Fruit fly (Drosophila melanogaster): ENCODE measurements around the gene Exd2.

Exd2 gene

dm6 chr3R:11435537-11436234, at the start of gene Exd2, which contains the start of gene CG5281:
Exd2 (minus strand) TSS chr3R:11435703.
CG5281 (plus strand) TSS chr3R:11435850.
- TF ChIP-seq toe (GFP tag; optimal IDR thresholded peaks at IDR 0.05) (no peak), pad (GFP tag; optimal IDR thresholded peaks at IDR 0.05) (no peak), cic (GFP tag; optimal IDR thresholded peaks at IDR 0.05) (no peak), CG7045 (GFP tag; optimal IDR thresholded peaks at IDR 0.05) (no peak), CG33017 (tag; optimal IDR thresholded peaks at IDR 0.05) (peak; percentile 11), CG5204 (GFP tag; optimal IDR thresholded peaks at IDR 0.05) (no peak), CG7101 (tag; optimal IDR thresholded peaks at IDR 0.05) (peak; percentile 23), cnc (optimal IDR thresholded peaks at IDR 0.05) (no peak), CG1620 (GFP tag; optimal IDR thresholded peaks at IDR 0.05) (no peak), CG12768 (GFP tag; optimal IDR thresholded peaks at IDR 0.05) (no peak), Crg-1 (GFP tag; optimal IDR thresholded peaks at IDR 0.05) (no peak), Mnt (GFP tag; optimal IDR thresholded peaks at IDR 0.05) (peak; percentile 6), Hr96 (GFP tag; optimal IDR thresholded peaks at IDR 0.05) (no peak), bab1 (GFP tag; optimal IDR thresholded peaks at IDR 0.05) (peak; percentile 18), ovo (GFP tag; optimal IDR thresholded peaks at IDR 0.05) (peak; percentile 46), Clk (GFP tag; optimal IDR thresholded peaks at IDR 0.05) (no peak), CG14711 (tag; optimal IDR thresholded peaks at IDR 0.05) (peak; percentile 41), kay (GFP tag; ENCODE audit: borderline replicate concordance) (no peak), CG11617 (GFP tag; optimal IDR thresholded peaks at IDR 0.05) (peak; percentile 25), tj (GFP tag; optimal IDR thresholded peaks at IDR 0.05) (no peak)

- TF ChIP-seq Mnt (GFP tag; optimal IDR thresholded peaks at IDR 0.05) (no peak), CG12768 (GFP tag; optimal IDR thresholded peaks at IDR 0.05) (no peak), CG11617 (GFP tag; optimal IDR thresholded peaks at IDR 0.05) (no peak), toe (GFP tag; optimal IDR thresholded peaks at IDR 0.05) (no peak), pad (GFP tag; optimal IDR thresholded peaks at IDR 0.05) (no peak), cnc (optimal IDR thresholded peaks at IDR 0.05) (no peak), CG14711 (tag; optimal IDR thresholded peaks at IDR 0.05) (no peak), bab1 (GFP tag; optimal IDR thresholded peaks at IDR 0.05) (no peak), CG5204 (GFP tag; optimal IDR thresholded peaks at IDR 0.05) (no peak), Crg-1 (GFP tag; optimal IDR thresholded peaks at IDR 0.05) (no peak), Hr96 (GFP tag; optimal IDR thresholded peaks at IDR 0.05) (no peak), CG7045 (GFP tag; optimal IDR thresholded peaks at IDR 0.05) (no peak), CG7101 (tag; optimal IDR thresholded peaks at IDR 0.05) (no peak), tj (GFP tag; optimal IDR thresholded peaks at IDR 0.05) (no peak), cic (GFP tag; optimal IDR thresholded peaks at IDR 0.05) (no peak), CG1620 (GFP tag; optimal IDR thresholded peaks at IDR 0.05) (no peak)
Observed at dm6 chr3R:11483328-11483868, 47.9 kb upstream of the Exd2 start.

- no peak for TF ChIP-seq ovo (GFP tag; optimal IDR thresholded peaks at IDR 0.05)
- TF ChIP-seq CG7101 (tag; optimal IDR thresholded peaks at IDR 0.05), result no peak
- no peak for TF ChIP-seq Clk (GFP tag; optimal IDR thresholded peaks at IDR 0.05)
- no peak for TF ChIP-seq CG1620 (GFP tag; optimal IDR thresholded peaks at IDR 0.05)
- TF ChIP-seq CG12768 (GFP tag; optimal IDR thresholded peaks at IDR 0.05), result no peak
- no peak for TF ChIP-seq CG5204 (GFP tag; optimal IDR thresholded peaks at IDR 0.05)
- no peak for TF ChIP-seq Hr96 (GFP tag; optimal IDR thresholded peaks at IDR 0.05)
- TF ChIP-seq kay (GFP tag; ENCODE audit: borderline replicate concordance), result no peak
- TF ChIP-seq cnc (optimal IDR thresholded peaks at IDR 0.05), result no peak
- no peak for TF ChIP-seq toe (GFP tag; optimal IDR thresholded peaks at IDR 0.05)
- TF ChIP-seq Crg-1 (GFP tag; optimal IDR thresholded peaks at IDR 0.05), result no peak
- TF ChIP-seq CG7045 (GFP tag; optimal IDR thresholded peaks at IDR 0.05), result no peak
- TF ChIP-seq tj (GFP tag; optimal IDR thresholded peaks at IDR 0.05), result no peak
- TF ChIP-seq bab1 (GFP tag; optimal IDR thresholded peaks at IDR 0.05), result no peak
- TF ChIP-seq cic (GFP tag; optimal IDR thresholded peaks at IDR 0.05), result no peak
- TF ChIP-seq CG33017 (tag; optimal IDR thresholded peaks at IDR 0.05), result no peak
Observed at dm6 chr3R:11469745-11470144, 34.2 kb upstream of the Exd2 start.

dm6 chr3R:11467812-11468211, 32.3 kb upstream of the Exd2 start:
- TF ChIP-seq cic (GFP tag; optimal IDR thresholded peaks at IDR 0.05) (no peak), CG1620 (GFP tag; optimal IDR thresholded peaks at IDR 0.05) (no peak), toe (GFP tag; optimal IDR thresholded peaks at IDR 0.05) (no peak), pad (GFP tag; optimal IDR thresholded peaks at IDR 0.05) (no peak), bab1 (GFP tag; optimal IDR thresholded peaks at IDR 0.05) (no peak), Crg-1 (GFP tag; optimal IDR thresholded peaks at IDR 0.05) (no peak), Hr96 (GFP tag; optimal IDR thresholded peaks at IDR 0.05) (no peak), Clk (GFP tag; optimal IDR thresholded peaks at IDR 0.05) (no peak), CG14711 (tag; optimal IDR thresholded peaks at IDR 0.05) (no peak), ovo (GFP tag; optimal IDR thresholded peaks at IDR 0.05) (no peak), CG7101 (tag; optimal IDR thresholded peaks at IDR 0.05) (no peak), cnc (optimal IDR thresholded peaks at IDR 0.05) (no peak), kay (GFP tag; ENCODE audit: borderline replicate concordance) (no peak), Mnt (GFP tag; optimal IDR thresholded peaks at IDR 0.05) (no peak), CG7045 (GFP tag; optimal IDR thresholded peaks at IDR 0.05) (no peak), tj (GFP tag; optimal IDR thresholded peaks at IDR 0.05) (no peak), CG5204 (GFP tag; optimal IDR thresholded peaks at IDR 0.05) (no peak), CG12768 (GFP tag; optimal IDR thresholded peaks at IDR 0.05) (no peak), CG11617 (GFP tag; optimal IDR thresholded peaks at IDR 0.05) (no peak), CG33017 (tag; optimal IDR thresholded peaks at IDR 0.05) (no peak)

- no peak for TF ChIP-seq ovo (GFP tag; optimal IDR thresholded peaks at IDR 0.05)
- peak; percentile 28 for TF ChIP-seq CG12768 (GFP tag; optimal IDR thresholded peaks at IDR 0.05)
- TF ChIP-seq CG11617 (GFP tag; optimal IDR thresholded peaks at IDR 0.05), result peak; percentile 27
- TF ChIP-seq cnc (optimal IDR thresholded peaks at IDR 0.05), result no peak
- TF ChIP-seq CG5204 (GFP tag; optimal IDR thresholded peaks at IDR 0.05), result no peak
- TF ChIP-seq Hr96 (GFP tag; optimal IDR thresholded peaks at IDR 0.05), result peak; percentile 14
- TF ChIP-seq cic (GFP tag; optimal IDR thresholded peaks at IDR 0.05), result peak; percentile 65
- TF ChIP-seq kay (GFP tag; ENCODE audit: borderline replicate concordance), result peak; percentile 14
Observed at dm6 chr3R:11460502-11461358, 25.2 kb upstream of the Exd2 start, which contains the start of gene PGRP-LB. PGRP-LB (minus strand) TSS chr3R:11460552.

All from whole organism, adult.